Fruit fly (Drosophila melanogaster) whole organism: ENCODE measurements around the gene Ublcp1.

Experiments used
- CG8478 ChIP-seq: fragments of >200 bp; optimal IDR thresholded peaks from 2 replicates; lab custom pipeline; 2018; ENCODE audit warnings: inconsistent platforms
- Dll ChIP-seq: fragments of >200 bp; optimal IDR thresholded peaks from 2 replicates; lab custom pipeline; 2017
- EcR ChIP-seq, 2 experiments: fragments of >200 bp; optimal IDR thresholded peaks; 2 replicates each; lab custom pipeline; 2017; ENCODE audit warnings: missing biosample characterization in 2 of 2, missing genetic modification characterization in 2 of 2, missing genetic modification reagents in 2 of 2

DNA sequence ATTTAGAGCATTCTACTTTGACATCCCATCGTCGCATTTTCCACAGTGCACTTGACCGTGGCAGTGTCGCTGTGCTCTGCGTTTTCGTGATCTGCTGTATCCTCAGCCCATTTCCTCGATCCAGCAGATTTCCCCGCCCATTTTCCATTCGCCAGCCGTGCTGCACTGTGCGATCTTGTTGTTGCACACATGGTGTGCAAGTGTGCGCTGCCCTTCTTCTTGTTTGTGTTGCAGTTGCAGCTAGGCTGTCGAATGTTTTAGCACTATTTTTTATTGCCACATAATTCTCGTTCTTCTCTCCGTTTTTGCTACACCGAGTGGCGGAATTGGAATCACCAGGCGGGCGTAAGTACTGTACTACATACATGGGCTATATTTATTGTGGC is 33.9 kb upstream of the Ublcp1 start:
- no peak for TF ChIP-seq Dll
- TF ChIP-seq EcR (GFP tag; optimal IDR thresholded peaks at IDR 0.05; lab: Kevin White, UChicago) = no peak
- TF ChIP-seq CG8478 (lab: Kevin White, UChicago) = no peak
